Worm (Caenorhabditis elegans): ENCODE measurements around the gene K11H12.11.

The K11H12.11 gene

DNA sequence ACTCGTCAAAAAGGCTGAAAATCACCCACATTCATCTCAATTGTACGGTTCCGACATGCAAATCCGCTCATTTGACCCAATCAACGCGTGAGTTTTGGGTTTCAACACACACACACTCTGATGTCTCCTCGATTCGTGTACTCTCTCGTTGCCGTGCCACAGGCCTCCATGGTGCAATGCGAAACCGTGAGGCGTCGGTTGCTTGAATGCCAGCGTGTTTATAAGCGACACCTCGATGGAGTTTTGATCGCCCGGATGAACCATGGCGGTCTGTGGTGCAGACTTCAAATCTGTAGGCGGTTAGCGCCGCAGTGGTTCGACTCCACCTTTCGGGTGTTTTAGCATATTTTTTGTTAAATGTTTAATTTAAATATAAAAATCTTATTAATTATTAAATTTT, 12.4 kb downstream of the K11H12.11 start:
- 0 out of 2 replicates have a peak, but pooled peaks have one; percentile 21 for TF ChIP-seq ztf-25 (GFP tag; IDR thresholded peaks at IDR 0.05)
- no peak for TF ChIP-seq K11D2.4 (GFP tag; IDR thresholded peaks at IDR 0.05)
- TF ChIP-seq ZK185.1 (tag; optimal IDR thresholded peaks at IDR 0.05; ENCODE audit: poor library complexity, severe bottlenecking): peak; percentile 44
- no peak for TF ChIP-seq akir-1 (GFP tag; optimal IDR thresholded peaks at IDR 0.05)
- peak; percentile 87 for TF ChIP-seq F49E8.2 (tag; optimal IDR thresholded peaks at IDR 0.05; ENCODE audit: insufficient read depth)
- TF ChIP-seq madf-3 (GFP tag; IDR thresholded peaks at IDR 0.05): no peak
- TF ChIP-seq mcd-1 (GFP tag; IDR thresholded peaks at IDR 0.05): peak; percentile 74
- peak; percentile 68 for TF ChIP-seq rcor-1 (GFP tag; IDR thresholded peaks at IDR 0.05)
- no peak for TF ChIP-seq let-526 (GFP tag; IDR thresholded peaks at IDR 0.05)
- TF ChIP-seq lin-26 (GFP tag; IDR thresholded peaks at IDR 0.05): peak; percentile 66
- peak; percentile 4 for TF ChIP-seq chd-7 (tag; optimal IDR thresholded peaks at IDR 0.05)
- TF ChIP-seq lsy-27 (tag; optimal IDR thresholded peaks at IDR 0.05; ENCODE audit: borderline replicate concordance, insufficient read depth): no peak
- no peak for TF ChIP-seq dpl-1 (GFP tag; optimal IDR thresholded peaks at IDR 0.05)
- no peak for TF ChIP-seq Y53F4B.3 (GFP tag; IDR thresholded peaks at IDR 0.05)
- peak; percentile 60 for TF ChIP-seq lin-54 (GFP tag; optimal IDR thresholded peaks at IDR 0.05)
- no peak for TF ChIP-seq nhr-120 (GFP tag; IDR thresholded peaks at IDR 0.05)
- TF ChIP-seq nhr-27 (tag; optimal IDR thresholded peaks at IDR 0.05): no peak
- TF ChIP-seq dpff-1 (tag; optimal IDR thresholded peaks at IDR 0.05): no peak
- peak; percentile 80 for TF ChIP-seq ekl-4 (GFP tag; IDR thresholded peaks at IDR 0.05)
- peak; percentile 59 for TF ChIP-seq B0261.1 (tag; optimal IDR thresholded peaks at IDR 0.05)
- no peak for TF ChIP-seq efl-1 (GFP tag; optimal IDR thresholded peaks at IDR 0.05)
- TF ChIP-seq cebp-2 (GFP tag; IDR thresholded peaks at IDR 0.05): no peak
- no peak for TF ChIP-seq fkh-3 (tag; optimal IDR thresholded peaks at IDR 0.05)
- peak; percentile 68 for TF ChIP-seq madf-6 (GFP tag; IDR thresholded peaks at IDR 0.05)
- TF ChIP-seq mes-4 (tag; optimal IDR thresholded peaks at IDR 0.05): no peak
- no peak for TF ChIP-seq unc-130 (GFP tag; optimal IDR thresholded peaks at IDR 0.05)
- no peak for TF ChIP-seq F10E7.11 (tag; optimal IDR thresholded peaks at IDR 0.05)
- TF ChIP-seq snpc-3.4 (tag; optimal IDR thresholded peaks at IDR 0.05): peak; percentile 87
- no peak for TF ChIP-seq Y79H2A.3 (GFP tag; conservative IDR thresholded peaks at IDR 0.05)
- peak; percentile 69 for TF ChIP-seq lsl-1 (GFP tag; optimal IDR thresholded peaks at IDR 0.05)
- TF ChIP-seq nfyb-1 (GFP tag; IDR thresholded peaks at IDR 0.05): peak; percentile 76
- TF ChIP-seq hmg-20 (GFP tag; IDR thresholded peaks at IDR 0.05): peak; percentile 51; the same call in 1 of the 2 replicates
- TF ChIP-seq Y56A3A.18 (GFP tag; IDR thresholded peaks at IDR 0.05): 0 out of 2 replicates have a peak, but pooled peaks have one; percentile 56
- no peak for TF ChIP-seq nhr-179 (tag; optimal IDR thresholded peaks at IDR 0.05)
- 0 out of 2 replicates have a peak, but pooled peaks have one; percentile 48 for TF ChIP-seq aptf-3 (GFP tag; IDR thresholded peaks at IDR 0.05)
- TF ChIP-seq F39B2.1 (GFP tag; IDR thresholded peaks at IDR 0.05): 0 out of 2 replicates have a peak, but pooled peaks have one; percentile 26
- no peak for TF ChIP-seq athp-1 (tag; optimal IDR thresholded peaks at IDR 0.05)
- TF ChIP-seq K12H6.12 (tag; optimal IDR thresholded peaks at IDR 0.05): no peak
- peak; percentile 55; the same call in 1 of the 2 replicates for TF ChIP-seq B0336.3 (GFP tag; IDR thresholded peaks at IDR 0.05)
- TF ChIP-seq ceh-40 (GFP tag; IDR thresholded peaks at IDR 0.05): no peak
- TF ChIP-seq dox-1 (GFP tag; IDR thresholded peaks at IDR 0.05): peak; percentile 80
- TF ChIP-seq F37B4.10 (GFP tag; IDR thresholded peaks at IDR 0.05): 0 out of 2 replicates have a peak, but pooled peaks have one; percentile 84
- TF ChIP-seq C17E4.6 (GFP tag; IDR thresholded peaks at IDR 0.05): no peak
- peak; percentile 52; the same call in 1 of the 2 replicates for TF ChIP-seq zfh-2 (GFP tag; conservative IDR thresholded peaks at IDR 0.05)
- peak in 1 of 2 experiments; percentile 2 for TF ChIP-seq let-607 (tag; optimal IDR thresholded peaks at IDR 0.05)
- no peak for TF ChIP-seq ama-1 (optimal IDR thresholded peaks at IDR 0.05)
- no peak for TF ChIP-seq ama-1 (GFP tag; optimal IDR thresholded peaks at IDR 0.05)
- peak; percentile 46 for TF ChIP-seq zim-3 (tag; optimal IDR thresholded peaks at IDR 0.05)
- TF ChIP-seq B0019.2 (GFP tag; conservative IDR thresholded peaks at IDR 0.05): 0 out of 2 replicates have a peak, but pooled peaks have one; percentile 23

Measured in whole organism, young adult.